Fruit fly (Drosophila melanogaster) whole organism, embryonic: ENCODE data around the gene CG13720.

ENCODE experiments used
- B-H2 ChIP-seq: fragments of 200-800 bp; sonication (Bioruptor generic); optimal IDR thresholded peaks from 2 replicates; lab custom pipeline; 2018; ENCODE audit warnings: missing biosample characterization, mild to moderate bottlenecking, missing genetic modification characterization
- Bteb2 ChIP-seq: fragments of 200-800 bp; sonication (Bioruptor generic); optimal IDR thresholded peaks from 2 replicates; lab custom pipeline; 2016; ENCODE audit warnings: missing biosample characterization, missing genetic modification characterization
- CG10147 ChIP-seq: fragments of 200-800 bp; sonication (Bioruptor generic); optimal IDR thresholded peaks from 2 replicates; lab custom pipeline; 2019; ENCODE audit warnings: missing biosample characterization, mild to moderate bottlenecking, missing genetic modification characterization, moderate library complexity
- CG10366 ChIP-seq: fragments of 200-800 bp; sonication (Bioruptor generic); IDR thresholded peaks from 2 replicates; pipeline ENCODE4 v1.3.6; 2022; ENCODE audit warnings: missing biosample characterization, missing genetic modification characterization
- CG10543 ChIP-seq: fragments of 200-800 bp; sonication (Bioruptor generic); optimal IDR thresholded peaks from 3 replicates; lab custom pipeline; 2017; ENCODE audit warnings: missing biosample characterization, mild to moderate bottlenecking, missing genetic modification characterization, moderate library complexity
- CG10959 ChIP-seq: fragments of 200-800 bp; sonication (Bioruptor generic); IDR thresholded peaks from 2 replicates; pipeline ENCODE4 v1.3.6; 2022; ENCODE audit warnings: missing biosample characterization, missing genetic modification characterization
- CG12071 ChIP-seq: fragments of 200-800 bp; sonication (Bioruptor generic); optimal IDR thresholded peaks from 3 replicates; lab custom pipeline; 2018; ENCODE audit warnings: missing biosample characterization, mild to moderate bottlenecking, missing genetic modification characterization
- CG12219 ChIP-seq: fragments of 200-800 bp; sonication (Bioruptor generic); optimal IDR thresholded peaks from 3 replicates; lab custom pipeline; 2018; ENCODE audit warnings: missing biosample characterization, mild to moderate bottlenecking, missing genetic modification characterization
- CG14965 ChIP-seq: fragments of 200-800 bp; sonication (Bioruptor generic); optimal IDR thresholded peaks from 2 replicates; lab custom pipeline; 2016; ENCODE audit warnings: missing biosample characterization, missing genetic modification characterization, borderline replicate concordance
- CG1647 ChIP-seq: fragments of 200-800 bp; sonication (Bioruptor generic); optimal IDR thresholded peaks from 3 replicates; lab custom pipeline; 2016; ENCODE audit warnings: missing biosample characterization, missing genetic modification characterization
- CG17186 ChIP-seq: fragments of 200-800 bp; sonication (Bioruptor generic); optimal IDR thresholded peaks from 3 replicates; lab custom pipeline; 2017; ENCODE audit warnings: missing biosample characterization, missing genetic modification reagents, missing genetic modification characterization
- CG30431 ChIP-seq: fragments of 200-800 bp; sonication (Bioruptor generic); optimal IDR thresholded peaks from 2 replicates; lab custom pipeline; 2017; ENCODE audit warnings: missing biosample characterization, missing genetic modification characterization
- CG4404 ChIP-seq: fragments of 200-800 bp; sonication (Bioruptor generic); IDR thresholded peaks from 2 replicates; pipeline ENCODE4 v1.3.6; 2022; ENCODE audit warnings: missing biosample characterization, missing genetic modification characterization
- CG4424 ChIP-seq: fragments of 200-800 bp; sonication (Bioruptor generic); optimal IDR thresholded peaks from 3 replicates; lab custom pipeline; 2016; ENCODE audit warnings: missing biosample characterization, missing genetic modification characterization
- CG4854 ChIP-seq: fragments of 200-800 bp; sonication (Bioruptor generic); optimal IDR thresholded peaks from 2 replicates; lab custom pipeline; 2016; ENCODE audit warnings: missing biosample characterization, missing genetic modification characterization, inconsistent platforms
- CG7372 ChIP-seq: fragments of 200-800 bp; sonication (Bioruptor generic); IDR thresholded peaks from 2 replicates; pipeline ENCODE4 v1.3.6; 2022; ENCODE audit warnings: missing biosample characterization, missing genetic modification characterization
- CG7963 ChIP-seq: fragments of 200-800 bp; sonication (Bioruptor generic); IDR thresholded peaks from 3 replicates; pipeline ENCODE4 v1.3.6; 2022; ENCODE audit warnings: missing biosample characterization, missing genetic modification characterization; ENCODE audit not compliant: partially characterized antibody
- CG8388 ChIP-seq: fragments of 200-800 bp; sonication (Bioruptor generic); optimal IDR thresholded peaks from 2 replicates; lab custom pipeline; 2019; ENCODE audit warnings: missing biosample characterization, mild to moderate bottlenecking, missing genetic modification characterization, moderate library complexity
- CG9727 ChIP-seq: fragments of 200-800 bp; sonication (Bioruptor generic); optimal IDR thresholded peaks from 3 replicates; lab custom pipeline; 2017; ENCODE audit warnings: missing biosample characterization, mild to moderate bottlenecking, missing genetic modification characterization
- CG9817 ChIP-seq: fragments of 200-800 bp; sonication (Bioruptor generic); optimal IDR thresholded peaks from 2 replicates; lab custom pipeline; 2018; ENCODE audit warnings: missing biosample characterization, mild to moderate bottlenecking, missing genetic modification characterization, moderate library complexity
- Dp ChIP-seq: fragments of 200-800 bp; sonication (Bioruptor generic); optimal IDR thresholded peaks from 2 replicates; lab custom pipeline; 2018; ENCODE audit warnings: missing biosample characterization, mild to moderate bottlenecking, missing genetic modification characterization, moderate library complexity
- Ets65A ChIP-seq: fragments of 200-800 bp; sonication (Bioruptor generic); peaks from one replicate; lab custom pipeline; 2016; ENCODE audit warnings: missing biosample characterization, missing genetic modification characterization
- Fer1 ChIP-seq: fragments of 200-800 bp; sonication (Bioruptor generic); optimal IDR thresholded peaks from 2 replicates; lab custom pipeline; 2017; ENCODE audit warnings: missing biosample characterization, mild to moderate bottlenecking, missing genetic modification characterization
- Gsc ChIP-seq: fragments of 200-800 bp; sonication (Bioruptor generic); IDR thresholded peaks from 2 replicates; pipeline ENCODE4 v1.3.6; 2022; ENCODE audit warnings: missing biosample characterization, missing genetic modification characterization
- HLH3B ChIP-seq: fragments of 200-800 bp; sonication (Bioruptor generic); IDR thresholded peaks from 2 replicates; pipeline ENCODE4 v1.3.6; 2022; ENCODE audit warnings: missing biosample characterization, missing genetic modification characterization
- NK7.1 ChIP-seq: fragments of 200-800 bp; sonication (Bioruptor generic); optimal IDR thresholded peaks from 3 replicates; lab custom pipeline; 2016; ENCODE audit warnings: missing biosample characterization, missing genetic modification characterization
- Vsx1 ChIP-seq: fragments of 200-800 bp; sonication (Bioruptor generic); optimal IDR thresholded peaks from 2 replicates; lab custom pipeline; 2017; ENCODE audit warnings: missing biosample characterization, mild to moderate bottlenecking, missing genetic modification characterization, missing genetic modification reagents
- YL-1 ChIP-seq: fragments of 200-800 bp; sonication (Bioruptor generic); optimal IDR thresholded peaks from 3 replicates; lab custom pipeline; 2017; ENCODE audit warnings: missing biosample characterization, mild to moderate bottlenecking, missing genetic modification characterization
- abd-A ChIP-seq: fragments of 200-800 bp; sonication (Bioruptor generic); optimal IDR thresholded peaks from 3 replicates; lab custom pipeline; 2019; ENCODE audit warnings: missing biosample characterization, mild to moderate bottlenecking, missing genetic modification characterization, moderate library complexity
- ac ChIP-seq: fragments of 200-800 bp; sonication (Bioruptor generic); optimal IDR thresholded peaks from 3 replicates; lab custom pipeline; 2017; ENCODE audit warnings: missing biosample characterization, mild to moderate bottlenecking, missing genetic modification characterization
- az2 ChIP-seq: fragments of 200-800 bp; sonication (Bioruptor generic); optimal IDR thresholded peaks from 3 replicates; lab custom pipeline; 2016; ENCODE audit warnings: missing biosample characterization, missing genetic modification characterization
- disco-r ChIP-seq: fragments of 200-800 bp; sonication (Bioruptor generic); optimal IDR thresholded peaks from 2 replicates; lab custom pipeline; 2016; ENCODE audit warnings: missing biosample characterization, missing genetic modification characterization
- fd64A ChIP-seq: fragments of 200-800 bp; sonication (Bioruptor generic); optimal IDR thresholded peaks from 3 replicates; lab custom pipeline; 2018; ENCODE audit warnings: missing biosample characterization, mild to moderate bottlenecking, missing genetic modification characterization
- gem ChIP-seq: fragments of 200-800 bp; sonication (Bioruptor generic); optimal IDR thresholded peaks from 2 replicates; lab custom pipeline; 2019; ENCODE audit warnings: missing biosample characterization, mild to moderate bottlenecking, missing genetic modification characterization, moderate library complexity
- gsb-n ChIP-seq: fragments of 200-800 bp; sonication (Bioruptor generic); optimal IDR thresholded peaks from 3 replicates; lab custom pipeline; 2018; ENCODE audit warnings: missing biosample characterization, mild to moderate bottlenecking, missing genetic modification characterization
- hb ChIP-seq: fragments of 200-800 bp; sonication (Bioruptor generic); IDR thresholded peaks from 3 replicates; pipeline ENCODE4 v1.3.6; 2022; ENCODE audit warnings: missing biosample characterization, missing genetic modification characterization; ENCODE audit not compliant: partially characterized antibody
- hbn ChIP-seq: fragments of 200-800 bp; sonication (Bioruptor generic); IDR thresholded peaks from 2 replicates; pipeline ENCODE4 v1.3.6; 2022; ENCODE audit warnings: missing biosample characterization, missing genetic modification characterization; ENCODE audit not compliant: partially characterized antibody
- klu ChIP-seq: fragments of 200-800 bp; sonication (Bioruptor generic); IDR thresholded peaks from 2 replicates; pipeline ENCODE4 v1.3.6; 2022; ENCODE audit warnings: missing biosample characterization, missing genetic modification characterization
- mld ChIP-seq: fragments of 200-800 bp; sonication (Bioruptor generic); IDR thresholded peaks from 3 replicates; pipeline ENCODE4 v1.3.6; 2022; ENCODE audit warnings: missing biosample characterization, missing genetic modification characterization; ENCODE audit not compliant: partially characterized antibody
- rib ChIP-seq: fragments of 200-800 bp; sonication (Bioruptor generic); IDR thresholded peaks from 2 replicates; pipeline ENCODE4 v1.3.6; 2022; ENCODE audit warnings: missing biosample characterization, missing genetic modification characterization
- row ChIP-seq: fragments of 200-800 bp; sonication (Bioruptor generic); IDR thresholded peaks from 3 replicates; pipeline ENCODE4 v1.3.6; 2022; ENCODE audit warnings: missing biosample characterization, missing genetic modification characterization
- run ChIP-seq: fragments of 200-800 bp; sonication (Bioruptor generic); optimal IDR thresholded peaks from 3 replicates; lab custom pipeline; 2018; ENCODE audit warnings: missing biosample characterization, mild to moderate bottlenecking, missing genetic modification characterization
- salm ChIP-seq: fragments of 200-800 bp; sonication (Bioruptor generic); optimal IDR thresholded peaks from 2 replicates; lab custom pipeline; 2018; ENCODE audit warnings: missing biosample characterization, mild to moderate bottlenecking, missing genetic modification characterization
- sc ChIP-seq, 3 experiments: fragments of >200 bp in 2 of 3; fragments of 200-800 bp in 1 of 3; sonication (Bioruptor generic) in 1 of 3; optimal IDR thresholded peaks; 2 replicates in 2 of 3; 3 replicates in 1 of 3; lab custom pipeline; 2017; ENCODE audit warnings: mild to moderate bottlenecking in 1 of 3, missing biosample characterization in 1 of 3, missing genetic modification characterization in 1 of 3, missing genetic modification reagents in 1 of 3
- shn ChIP-seq: fragments of 200-800 bp; sonication (Bioruptor generic); optimal IDR thresholded peaks from 3 replicates; lab custom pipeline; 2016; ENCODE audit warnings: missing biosample characterization, missing genetic modification characterization
- sima ChIP-seq: fragments of 200-800 bp; sonication (Bioruptor generic); optimal IDR thresholded peaks from 2 replicates; lab custom pipeline; 2016; ENCODE audit warnings: missing biosample characterization, missing genetic modification characterization
- sisA ChIP-seq: fragments of 200-800 bp; sonication (Bioruptor generic); IDR thresholded peaks from 2 replicates; pipeline ENCODE4 v1.3.6; 2022; ENCODE audit warnings: missing biosample characterization, missing genetic modification characterization
- sob ChIP-seq: fragments of 200-800 bp; sonication (Bioruptor generic); IDR thresholded peaks from 2 replicates; pipeline ENCODE4 v1.3.6; 2022; ENCODE audit warnings: missing biosample characterization, missing genetic modification characterization
- tio ChIP-seq: fragments of 200-800 bp; sonication (Bioruptor generic); optimal IDR thresholded peaks from 2 replicates; lab custom pipeline; 2017; ENCODE audit warnings: missing biosample characterization, missing genetic modification characterization, inconsistent platforms

Gene CG13720

dm6 chr3L:4482509-4482908 is 17.8 kb downstream of the CG13720 start, which contains the start of gene CG11350:
TSS of gene CG11350 (plus strand) at chr3L:4482809.
- no peak for TF ChIP-seq Gsc
- peak; percentile 50 for TF ChIP-seq Ets65A (GFP tag; lab: Kevin White, UChicago)

dm6 chr3L:4480764-4481163 is 19.5 kb downstream of the CG13720 start:
- TF ChIP-seq sima (GFP tag; lab: Kevin White, UChicago) (no peak), HLH3B (GFP tag; lab: Robert Waterston, UW) (no peak), Bteb2 (no peak), disco-r (no peak), B-H2 (no peak), Dp (no peak), CG4854 (GFP tag; lab: Kevin White, UChicago) (no peak), CG12071 (GFP tag; lab: Kevin White, UChicago) (no peak), klu (GFP tag; lab: Robert Waterston, UW) (peak; percentile 46; the same call in 1 of the 2 replicates), hb (no peak), CG10959 (GFP tag; lab: Robert Waterston, UW) (peak; percentile 65), sc (optimal IDR thresholded peaks at IDR 0.05; lab: Kevin White, UChicago) (no peak), sc (GFP tag; optimal IDR thresholded peaks at IDR 0.05; lab: Kevin White, UChicago) (no peak), hbn (GFP tag; lab: Robert Waterston, UW) (no peak), run (tag; lab: Kevin White, UChicago) (no peak), Vsx1 (GFP tag; lab: Kevin White, UChicago) (no peak), CG1647 (no peak), shn (no peak), CG4404 (GFP tag; lab: Robert Waterston, UW) (peak; percentile 35; the same call in 1 of the 2 replicates), CG30431 (GFP tag; lab: Kevin White, UChicago) (no peak), Fer1 (no peak), az2 (no peak), NK7.1 (GFP tag; lab: Kevin White, UChicago) (no peak), CG12219 (no peak), mld (GFP tag; lab: Robert Waterston, UW) (0 out of 3 replicates have a peak, but pooled peaks have one; percentile 36), YL-1 (GFP tag; lab: Kevin White, UChicago) (no peak), gem (tag; lab: Kevin White, UChicago) (no peak), fd64A (no peak), tio (GFP tag; lab: Kevin White, UChicago) (no peak), sisA (GFP tag; lab: Robert Waterston, UW) (peak; percentile 23; the same call in 1 of the 2 replicates), CG8388 (GFP tag; lab: Kevin White, UChicago) (no peak), ac (GFP tag; lab: Kevin White, UChicago) (no peak), CG10147 (GFP tag; lab: Kevin White, UChicago) (no peak), CG7963 (GFP tag; lab: Robert Waterston, UW) (0 out of 3 replicates have a peak, but pooled peaks have one; percentile 29), CG7372 (GFP tag; lab: Robert Waterston, UW) (no peak), salm (no peak), CG9727 (GFP tag; lab: Kevin White, UChicago) (no peak), abd-A (tag; lab: Kevin White, UChicago) (no peak), row (GFP tag; lab: Robert Waterston, UW) (no peak), CG10366 (GFP tag; lab: Robert Waterston, UW) (no peak), gsb-n (tag; lab: Kevin White, UChicago) (no peak), CG9817 (tag; lab: Kevin White, UChicago) (no peak), CG17186 (GFP tag; lab: Kevin White, UChicago) (no peak), CG10543 (GFP tag; lab: Kevin White, UChicago) (no peak), rib (GFP tag; lab: Robert Waterston, UW) (peak; percentile 30; the same call in 1 of the 2 replicates), sob (0 out of 2 replicates have a peak, but pooled peaks have one; percentile 9), CG4424 (GFP tag; lab: Kevin White, UChicago) (no peak), CG14965 (no peak)
